Fruit fly (Drosophila melanogaster) whole organism, embryonic: Measurements from ENCODE around the gene CG3630.

Source experiments
- Atf6 ChIP-seq: fragments of 200-800 bp; sonication (Bioruptor generic); IDR thresholded peaks from 2 replicates; pipeline ENCODE4 v1.3.6; 2022; ENCODE audit warnings: missing biosample characterization, missing genetic modification characterization
- B-H2 ChIP-seq: fragments of 200-800 bp; sonication (Bioruptor generic); optimal IDR thresholded peaks from 2 replicates; lab custom pipeline; 2018; ENCODE audit warnings: missing biosample characterization, mild to moderate bottlenecking, missing genetic modification characterization
- BtbVII ChIP-seq: fragments of 200-800 bp; sonication (Bioruptor generic); optimal IDR thresholded peaks from 3 replicates; lab custom pipeline; 2017; ENCODE audit warnings: missing biosample characterization, mild to moderate bottlenecking, missing genetic modification characterization
- CG10565 ChIP-seq: fragments of 200-800 bp; sonication (Bioruptor generic); optimal IDR thresholded peaks from 3 replicates; lab custom pipeline; 2016; ENCODE audit warnings: missing biosample characterization, mild to moderate bottlenecking, missing genetic modification characterization
- CG11247 ChIP-seq: fragments of 200-800 bp; sonication (Bioruptor generic); IDR thresholded peaks from 2 replicates; pipeline ENCODE4 v1.3.6; 2022; ENCODE audit warnings: missing biosample characterization, missing genetic modification characterization
- CG12391 ChIP-seq: fragments of 200-800 bp; sonication (Bioruptor generic); optimal IDR thresholded peaks from 3 replicates; lab custom pipeline; 2018; ENCODE audit warnings: missing biosample characterization, mild to moderate bottlenecking, missing genetic modification characterization, moderate library complexity
- CG14860 ChIP-seq: fragments of 200-800 bp; sonication (Bioruptor generic); IDR thresholded peaks from 3 replicates; pipeline ENCODE4 v1.3.6; 2022; ENCODE audit warnings: missing biosample characterization, missing genetic modification characterization; ENCODE audit not compliant: partially characterized antibody
- CG15696 ChIP-seq: fragments of 200-800 bp; sonication (Bioruptor generic); optimal IDR thresholded peaks from 2 replicates; lab custom pipeline; 2019; ENCODE audit warnings: missing biosample characterization, mild to moderate bottlenecking, missing genetic modification characterization, moderate library complexity
- CG16863 ChIP-seq: fragments of 200-800 bp; sonication (Bioruptor generic); optimal IDR thresholded peaks from 3 replicates; lab custom pipeline; 2016; ENCODE audit warnings: missing biosample characterization, missing genetic modification characterization
- CG18262 ChIP-seq: fragments of 200-800 bp; optimal IDR thresholded peaks from 3 replicates; lab custom pipeline; 2019; ENCODE audit warnings: missing biosample characterization, mild to moderate bottlenecking, missing genetic modification characterization, moderate library complexity
- CG2875 ChIP-seq: fragments of 200-800 bp; sonication (Bioruptor generic); optimal IDR thresholded peaks from 2 replicates; lab custom pipeline; 2017; ENCODE audit warnings: missing biosample characterization, mild to moderate bottlenecking, missing genetic modification characterization, missing genetic modification reagents
- CG33213 ChIP-seq: fragments of 200-800 bp; sonication (Bioruptor generic); optimal IDR thresholded peaks from 3 replicates; lab custom pipeline; 2016; ENCODE audit warnings: missing biosample characterization, missing genetic modification characterization
- CG33557 ChIP-seq: fragments of 200-800 bp; sonication (Bioruptor generic); optimal IDR thresholded peaks from 2 replicates; lab custom pipeline; 2019; ENCODE audit warnings: missing biosample characterization, mild to moderate bottlenecking, missing genetic modification characterization, moderate library complexity
- CG34376 ChIP-seq: fragments of 200-800 bp; sonication (Bioruptor generic); optimal IDR thresholded peaks from 2 replicates; lab custom pipeline; 2018; ENCODE audit warnings: missing biosample characterization, mild to moderate bottlenecking, missing genetic modification characterization
- CG3847 ChIP-seq: fragments of 200-800 bp; sonication (Bioruptor generic); IDR thresholded peaks from 2 replicates; pipeline ENCODE4 v1.3.6; 2022; ENCODE audit warnings: missing biosample characterization, missing genetic modification characterization
- CG4282 ChIP-seq: fragments of 200-800 bp; sonication (Bioruptor generic); optimal IDR thresholded peaks from 2 replicates; lab custom pipeline; 2016; ENCODE audit warnings: missing biosample characterization, missing genetic modification characterization
- CG43689 ChIP-seq: fragments of 200-800 bp; sonication (Bioruptor generic); IDR thresholded peaks from 2 replicates; pipeline ENCODE4 v1.3.6; 2022; ENCODE audit warnings: missing biosample characterization, missing genetic modification characterization
- CG7963 ChIP-seq: fragments of 200-800 bp; sonication (Bioruptor generic); IDR thresholded peaks from 3 replicates; pipeline ENCODE4 v1.3.6; 2022; ENCODE audit warnings: missing biosample characterization, missing genetic modification characterization; ENCODE audit not compliant: partially characterized antibody
- CG8281 ChIP-seq: fragments of 200-800 bp; sonication (Bioruptor generic); optimal IDR thresholded peaks from 2 replicates; lab custom pipeline; 2018; ENCODE audit warnings: missing biosample characterization, mild to moderate bottlenecking, missing genetic modification characterization, moderate library complexity
- Chrac-16 ChIP-seq: fragments of 200-800 bp; sonication (Bioruptor generic); optimal IDR thresholded peaks from 3 replicates; lab custom pipeline; 2016; ENCODE audit warnings: missing biosample characterization, missing genetic modification characterization
- Dip3 ChIP-seq: fragments of 200-800 bp; sonication (Bioruptor generic); optimal IDR thresholded peaks from 3 replicates; lab custom pipeline; 2016; ENCODE audit warnings: missing biosample characterization, missing genetic modification characterization
- Doc3 ChIP-seq: fragments of 200-800 bp; sonication (Bioruptor generic); IDR thresholded peaks from 3 replicates; pipeline ENCODE4 v1.3.6; 2022; ENCODE audit warnings: missing biosample characterization, missing genetic modification characterization; ENCODE audit not compliant: partially characterized antibody
- E2f2 ChIP-seq: fragments of 200-800 bp; sonication (Bioruptor generic); IDR thresholded peaks from 2 replicates; pipeline ENCODE4 v1.3.6; 2022; ENCODE audit warnings: missing biosample characterization, missing genetic modification characterization
- ERR ChIP-seq: fragments of 200-800 bp; sonication (Bioruptor generic); optimal IDR thresholded peaks from 2 replicates; lab custom pipeline; 2016; ENCODE audit warnings: missing biosample characterization, missing genetic modification characterization
- Ets65A ChIP-seq: fragments of 200-800 bp; sonication (Bioruptor generic); peaks from one replicate; lab custom pipeline; 2016; ENCODE audit warnings: missing biosample characterization, missing genetic modification characterization
- Fer1 ChIP-seq: fragments of 200-800 bp; sonication (Bioruptor generic); optimal IDR thresholded peaks from 2 replicates; lab custom pipeline; 2017; ENCODE audit warnings: missing biosample characterization, mild to moderate bottlenecking, missing genetic modification characterization
- Fer2 ChIP-seq: fragments of 200-800 bp; sonication (Bioruptor generic); optimal IDR thresholded peaks from 2 replicates; lab custom pipeline; 2018; ENCODE audit warnings: missing biosample characterization, mild to moderate bottlenecking, missing genetic modification characterization, moderate library complexity
- H15 ChIP-seq: fragments of 200-800 bp; sonication (Bioruptor generic); IDR thresholded peaks from 3 replicates; pipeline ENCODE4 v1.3.6; 2022; ENCODE audit warnings: missing biosample characterization, missing genetic modification characterization
- HHEX ChIP-seq: fragments of 200-800 bp; sonication (Bioruptor generic); optimal IDR thresholded peaks from 3 replicates; lab custom pipeline; 2017; ENCODE audit warnings: missing biosample characterization, mild to moderate bottlenecking, missing genetic modification characterization, missing genetic modification reagents
- HLH3B ChIP-seq: fragments of 200-800 bp; sonication (Bioruptor generic); IDR thresholded peaks from 2 replicates; pipeline ENCODE4 v1.3.6; 2022; ENCODE audit warnings: missing biosample characterization, missing genetic modification characterization
- NfI ChIP-seq: fragments of 200-800 bp; sonication (Bioruptor generic); optimal IDR thresholded peaks from 3 replicates; lab custom pipeline; 2018; ENCODE audit warnings: missing biosample characterization, mild to moderate bottlenecking, missing genetic modification characterization, moderate library complexity
- Six4 ChIP-seq: fragments of 200-800 bp; sonication (Bioruptor generic); optimal IDR thresholded peaks from 2 replicates; lab custom pipeline; 2016; ENCODE audit warnings: missing biosample characterization, missing genetic modification characterization
- chinmo ChIP-seq: fragments of 200-800 bp; sonication (Bioruptor generic); IDR thresholded peaks from 4 replicates; pipeline ENCODE4 v1.3.6; 2022; ENCODE audit warnings: missing biosample characterization, missing genetic modification characterization; ENCODE audit not compliant: partially characterized antibody
- chn ChIP-seq: fragments of 200-800 bp; sonication (Bioruptor generic); optimal IDR thresholded peaks from 2 replicates; lab custom pipeline; 2016; ENCODE audit warnings: missing biosample characterization, missing genetic modification characterization
- crc ChIP-seq: fragments of 200-800 bp; sonication (Bioruptor generic); optimal IDR thresholded peaks from 2 replicates; lab custom pipeline; 2016; ENCODE audit warnings: missing biosample characterization, missing genetic modification characterization
- cwo ChIP-seq: fragments of 200-800 bp; sonication (Bioruptor generic); optimal IDR thresholded peaks from 3 replicates; lab custom pipeline; 2017; ENCODE audit warnings: missing biosample characterization, missing genetic modification characterization, mild to moderate bottlenecking, moderate library complexity, missing genetic modification reagents
- dpn ChIP-seq, 2 experiments: fragments of 200-800 bp; sonication (Bioruptor generic); optimal IDR thresholded peaks; 3 replicates each; lab custom pipeline; 2016; ENCODE audit warnings: missing biosample characterization in 2 of 2, missing genetic modification characterization in 2 of 2
- gem ChIP-seq: fragments of 200-800 bp; sonication (Bioruptor generic); optimal IDR thresholded peaks from 2 replicates; lab custom pipeline; 2019; ENCODE audit warnings: missing biosample characterization, mild to moderate bottlenecking, missing genetic modification characterization, moderate library complexity
- knrl ChIP-seq: fragments of 200-800 bp; sonication (Bioruptor generic); IDR thresholded peaks from 3 replicates; pipeline ENCODE4 v1.3.6; 2022; ENCODE audit warnings: missing biosample characterization, missing genetic modification characterization; ENCODE audit not compliant: partially characterized antibody
- lilli ChIP-seq: fragments of 200-800 bp; sonication (Bioruptor generic); optimal IDR thresholded peaks from 3 replicates; lab custom pipeline; 2016; ENCODE audit warnings: missing biosample characterization, missing genetic modification characterization
- mld ChIP-seq: fragments of 200-800 bp; sonication (Bioruptor generic); IDR thresholded peaks from 3 replicates; pipeline ENCODE4 v1.3.6; 2022; ENCODE audit warnings: missing biosample characterization, missing genetic modification characterization; ENCODE audit not compliant: partially characterized antibody
- pho ChIP-seq: fragments of 200-800 bp; sonication (Bioruptor generic); optimal IDR thresholded peaks from 2 replicates; lab custom pipeline; 2016; ENCODE audit warnings: missing biosample characterization, missing genetic modification characterization
- prd ChIP-seq, 3 experiments: fragments of >200 bp in 2 of 3; fragments of 200-800 bp in 1 of 3; sonication (Bioruptor generic) in 1 of 3; optimal IDR thresholded peaks in 2 of 3; IDR thresholded peaks in 1 of 3; 2 replicates in 2 of 3; 3 replicates in 1 of 3; pipeline versions ENCODE4 v1.3.6 to Lab custom; 2017 to 2022; ENCODE audit warnings: missing biosample characterization in 1 of 3, missing genetic modification characterization in 1 of 3
- psq ChIP-seq: fragments of 200-800 bp; sonication (Bioruptor generic); optimal IDR thresholded peaks from 2 replicates; lab custom pipeline; 2017; ENCODE audit warnings: missing biosample characterization, missing genetic modification characterization
- pzg ChIP-seq: fragments of 200-800 bp; sonication (Bioruptor generic); optimal IDR thresholded peaks from 3 replicates; lab custom pipeline; 2018; ENCODE audit warnings: missing biosample characterization, mild to moderate bottlenecking, missing genetic modification characterization, moderate library complexity
- schlank ChIP-seq: fragments of 200-800 bp; sonication (Bioruptor generic); optimal IDR thresholded peaks from 2 replicates; lab custom pipeline; 2018; ENCODE audit warnings: missing biosample characterization, mild to moderate bottlenecking, missing genetic modification characterization
- sisA ChIP-seq: fragments of 200-800 bp; sonication (Bioruptor generic); IDR thresholded peaks from 2 replicates; pipeline ENCODE4 v1.3.6; 2022; ENCODE audit warnings: missing biosample characterization, missing genetic modification characterization
- stwl ChIP-seq: fragments of 200-800 bp; sonication (Bioruptor generic); optimal IDR thresholded peaks from 3 replicates; lab custom pipeline; 2018; ENCODE audit warnings: missing biosample characterization, mild to moderate bottlenecking, missing genetic modification characterization, moderate library complexity
- unpg ChIP-seq: fragments of 200-800 bp; sonication (Bioruptor generic); optimal IDR thresholded peaks from 3 replicates; lab custom pipeline; 2018; ENCODE audit warnings: missing biosample characterization, mild to moderate bottlenecking, missing genetic modification characterization, moderate library complexity

CG3630 gene

DNA sequence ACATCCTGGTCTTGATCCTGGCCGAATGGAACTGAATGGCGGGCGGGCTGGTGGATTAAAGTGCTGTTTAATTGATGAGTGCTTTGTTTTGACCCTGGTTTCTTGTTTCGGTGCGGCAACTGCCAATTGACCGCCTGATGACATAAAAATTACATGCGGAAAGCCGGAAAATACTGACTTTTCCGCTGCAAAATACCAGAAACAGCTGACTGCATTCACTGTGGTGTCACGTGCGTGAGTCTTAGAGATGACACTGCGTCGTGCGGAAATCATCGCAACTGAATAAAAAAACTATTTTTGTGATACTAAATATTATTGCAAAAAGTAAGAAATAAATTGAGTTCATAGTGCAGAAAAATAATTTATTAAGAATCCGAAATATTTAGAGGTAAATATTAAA lies 12.5 kb upstream of the CG3630 start, which contains the start of gene bcn92 (continued):
- TF ChIP-seq ERR (GFP tag; lab: Kevin White, UChicago) (peak; percentile 19), cwo (GFP tag; lab: Kevin White, UChicago) (peak; percentile 51), stwl (tag; lab: Kevin White, UChicago) (peak; percentile 34), CG33557 (GFP tag; lab: Kevin White, UChicago) (no peak), CG3847 (peak; percentile 39), B-H2 (GFP tag; lab: Kevin White, UChicago) (peak; percentile 32), unpg (GFP tag; lab: Kevin White, UChicago) (peak; percentile 8), mld (peak; percentile 86; the same call in 2 of the 3 replicates), H15 (GFP tag; lab: Robert Waterston, UW) (peak; percentile 42; the same call in 1 of the 3 replicates), knrl (GFP tag; lab: Robert Waterston, UW) (peak; percentile 94), CG8281 (tag; lab: Kevin White, UChicago) (no peak), lilli (peak; percentile 57), CG15696 (tag; lab: Kevin White, UChicago) (no peak), dpn (GFP tag; optimal IDR thresholded peaks at IDR 0.05; lab: Kevin White, UChicago) (peak; percentile 48 to 51), pzg (GFP tag; lab: Kevin White, UChicago) (peak; percentile 69), Dip3 (GFP tag; lab: Kevin White, UChicago) (peak; percentile 23), Ets65A (peak; percentile 64), gem (peak; percentile 56), Fer1 (GFP tag; lab: Kevin White, UChicago) (peak; percentile 37), sisA (peak; percentile 42; the same call in 1 of the 2 replicates), CG4282 (GFP tag; lab: Kevin White, UChicago) (no peak), crc (GFP tag; lab: Kevin White, UChicago) (peak; percentile 6), CG34376 (GFP tag; lab: Kevin White, UChicago) (peak; percentile 33), Atf6 (GFP tag; lab: Robert Waterston, UW) (0 out of 2 replicates have a peak, but pooled peaks have one; percentile 23), E2f2 (GFP tag; lab: Robert Waterston, UW) (peak; percentile 30; the same call in 1 of the 2 replicates), CG14860 (peak; percentile 92), prd (optimal IDR thresholded peaks at IDR 0.05; lab: Kevin White, UChicago) (no peak), prd (GFP tag; IDR thresholded peaks at IDR 0.05; lab: Robert Waterston, UW) (peak; percentile 49; the same call in 1 of the 3 replicates), CG18262 (peak; percentile 19), chinmo (GFP tag; lab: Robert Waterston, UW) (peak; percentile 91; the same call in 3 of the 4 replicates), Doc3 (peak; percentile 94), HHEX (GFP tag; lab: Kevin White, UChicago) (no peak), chn (GFP tag; lab: Kevin White, UChicago) (peak; percentile 39), CG33213 (GFP tag; lab: Kevin White, UChicago) (peak; percentile 11), CG2875 (GFP tag; lab: Kevin White, UChicago) (no peak), CG16863 (GFP tag; lab: Kevin White, UChicago) (no peak), CG11247 (peak; percentile 47), CG7963 (peak; percentile 82), pho (GFP tag; lab: Kevin White, UChicago) (peak; percentile 35), CG43689 (GFP tag; lab: Robert Waterston, UW) (no peak), CG12391 (peak; percentile 64), HLH3B (GFP tag; lab: Robert Waterston, UW) (peak; percentile 20; the same call in 1 of the 2 replicates), Fer2 (tag; lab: Kevin White, UChicago) (no peak), BtbVII (GFP tag; lab: Kevin White, UChicago) (no peak), schlank (tag; lab: Kevin White, UChicago) (no peak), Six4 (GFP tag; lab: Kevin White, UChicago) (peak; percentile 21), CG10565 (no peak), psq (GFP tag; lab: Kevin White, UChicago) (no peak), Chrac-16 (GFP tag; lab: Kevin White, UChicago) (peak; percentile 29), NfI (GFP tag; lab: Kevin White, UChicago) (peak; percentile 17)
